Worm (Caenorhabditis elegans): ENCODE results near the gene fbxa-30.

- TF ChIP-seq nhr-237 (tag; optimal IDR thresholded peaks at IDR 0.05): no peak
- no peak for TF ChIP-seq tbx-2 (tag; optimal IDR thresholded peaks at IDR 0.05)
- no peak for TF ChIP-seq ceh-28 (tag; optimal IDR thresholded peaks at IDR 0.05)
- TF ChIP-seq aly-2 (tag; optimal IDR thresholded peaks at IDR 0.05): no peak
- TF ChIP-seq daf-12 (tag; optimal IDR thresholded peaks at IDR 0.05): no peak
- no peak for TF ChIP-seq nhr-76 (tag; optimal IDR thresholded peaks at IDR 0.05)
- no peak for TF ChIP-seq lin-15B (tag; optimal IDR thresholded peaks at IDR 0.05)
- no peak for TF ChIP-seq nhr-77 (tag; optimal IDR thresholded peaks at IDR 0.05)
Observed at ce11 chrIII:1308209-1308608, 32.8 kb upstream of the fbxa-30 start, which contains the start of gene fbxa-79.

Data from whole organism, L3 larva.